Worm (Caenorhabditis elegans) whole organism, L2 larva: ENCODE results near the gene F58B3.4.

Experiments
- blmp-1 ChIP-seq: sonication (generic microtip); optimal IDR thresholded peaks from 2 replicates; lab custom pipeline; 2017; ENCODE audit warnings: missing genetic modification characterization, mild to moderate bottlenecking, missing compliant biosample characterization, antibody characterized with exemption, moderate library complexity; ENCODE audit not compliant: insufficient read depth
- nhr-10 ChIP-seq: sonication (generic microtip); optimal IDR thresholded peaks from 2 replicates; lab custom pipeline; 2017; ENCODE audit warnings: missing biosample characterization, missing genetic modification characterization
- nhr-11 ChIP-seq: fragments of 150-350 bp; optimal IDR thresholded peaks from 2 replicates; lab custom pipeline; 2014; ENCODE audit warnings: missing biosample characterization, missing genetic modification characterization
- nhr-12 ChIP-seq: fragments of 150-350 bp; optimal IDR thresholded peaks from 2 replicates; lab custom pipeline; 2014; ENCODE audit warnings: missing biosample characterization, missing genetic modification characterization
- nhr-77 ChIP-seq: fragments of 150-350 bp; optimal IDR thresholded peaks from 2 replicates; lab custom pipeline; 2014; ENCODE audit warnings: missing biosample characterization, missing genetic modification characterization

DNA sequence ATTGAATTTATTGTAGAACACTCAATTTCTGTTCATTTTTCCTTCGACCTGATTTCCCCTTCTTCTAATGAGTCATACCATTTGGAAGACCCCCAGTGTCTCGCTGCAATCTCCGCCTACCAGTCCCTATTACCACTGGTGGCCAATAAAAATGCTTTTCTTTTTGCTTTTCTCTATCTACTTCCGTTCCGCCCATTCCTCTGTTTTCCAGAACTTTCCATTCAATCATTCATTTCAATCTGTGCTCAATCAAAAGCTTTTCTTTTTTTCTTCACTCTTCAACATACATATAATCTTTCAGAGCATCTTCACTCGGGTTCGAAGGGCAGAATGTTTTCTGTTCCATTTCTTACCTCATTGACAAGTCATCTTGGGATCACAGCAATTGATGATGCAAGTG lies 41.9 kb upstream of the F58B3.4 start, which contains the start of gene inx-8:
- TF ChIP-seq nhr-10 (tag; lab: Kevin White, UChicago) (no peak), nhr-77 (tag; lab: Kevin White, UChicago) (no peak), blmp-1 (tag; lab: Kevin White, UChicago) (no peak), nhr-12 (no peak), nhr-11 (tag; lab: Kevin White, UChicago) (no peak)
